Fruit fly (Drosophila melanogaster) whole organism, embryonic: Measurements from ENCODE around the gene Pvr.

ENCODE experiments used
- Antp ChIP-seq: fragments of 200-800 bp; sonication (Bioruptor generic); optimal IDR thresholded peaks from 3 replicates; lab custom pipeline; 2016; ENCODE audit warnings: missing biosample characterization, missing genetic modification characterization
- B-H2 ChIP-seq: fragments of 200-800 bp; sonication (Bioruptor generic); optimal IDR thresholded peaks from 2 replicates; lab custom pipeline; 2018; ENCODE audit warnings: missing biosample characterization, mild to moderate bottlenecking, missing genetic modification characterization
- Bdp1 ChIP-seq: fragments of 200-800 bp; sonication (Bioruptor generic); optimal IDR thresholded peaks from 3 replicates; lab custom pipeline; 2016; ENCODE audit warnings: missing biosample characterization, missing genetic modification characterization
- Blimp-1 ChIP-seq: fragments of 200-800 bp; sonication (Bioruptor generic); optimal IDR thresholded peaks from 3 replicates; lab custom pipeline; 2018; ENCODE audit warnings: missing biosample characterization, missing genetic modification characterization, mild to moderate bottlenecking, moderate library complexity, missing genetic modification reagents
- CG10274 ChIP-seq: fragments of 200-800 bp; sonication (Bioruptor generic); optimal IDR thresholded peaks from 3 replicates; lab custom pipeline; 2017; ENCODE audit warnings: missing biosample characterization, mild to moderate bottlenecking, missing genetic modification characterization
- CG10321 ChIP-seq: fragments of 200-800 bp; sonication (Bioruptor generic); IDR thresholded peaks from 2 replicates; pipeline ENCODE4 v1.3.6; 2022; ENCODE audit warnings: missing biosample characterization, missing genetic modification characterization
- CG10654 ChIP-seq: fragments of 200-800 bp; sonication (Bioruptor generic); optimal IDR thresholded peaks from 2 replicates; lab custom pipeline; 2016; ENCODE audit warnings: missing biosample characterization, missing genetic modification characterization
- CG11504 ChIP-seq: fragments of 200-800 bp; sonication (Bioruptor generic); optimal IDR thresholded peaks from 3 replicates; lab custom pipeline; 2019; ENCODE audit warnings: missing biosample characterization, mild to moderate bottlenecking, missing genetic modification characterization, moderate library complexity
- CG12155 ChIP-seq: fragments of 200-800 bp; sonication (Bioruptor generic); optimal IDR thresholded peaks from 3 replicates; lab custom pipeline; 2016; ENCODE audit warnings: missing biosample characterization, missing genetic modification characterization
- CG12659 ChIP-seq: fragments of 200-800 bp; sonication (Bioruptor generic); optimal IDR thresholded peaks from 3 replicates; lab custom pipeline; 2017; ENCODE audit warnings: mild to moderate bottlenecking, missing biosample characterization, missing genetic modification reagents, missing genetic modification characterization
- CG13624 ChIP-seq: fragments of 200-800 bp; sonication (Bioruptor generic); optimal IDR thresholded peaks from 2 replicates; lab custom pipeline; 2016; ENCODE audit warnings: missing biosample characterization, missing genetic modification characterization
- CG15073 ChIP-seq: fragments of 200-800 bp; sonication (Bioruptor generic); optimal IDR thresholded peaks from 2 replicates; lab custom pipeline; 2016; ENCODE audit warnings: missing biosample characterization, missing genetic modification characterization
- CG1792 ChIP-seq: fragments of 200-800 bp; sonication (Bioruptor generic); optimal IDR thresholded peaks from 2 replicates; lab custom pipeline; 2016; ENCODE audit warnings: missing biosample characterization, missing genetic modification characterization
- CG18262 ChIP-seq: fragments of 200-800 bp; optimal IDR thresholded peaks from 3 replicates; lab custom pipeline; 2019; ENCODE audit warnings: missing biosample characterization, mild to moderate bottlenecking, missing genetic modification characterization, moderate library complexity
- CG32532 ChIP-seq: fragments of 200-800 bp; sonication (Bioruptor generic); IDR thresholded peaks from 2 replicates; pipeline ENCODE4 v1.3.6; 2022; ENCODE audit warnings: missing biosample characterization, missing genetic modification characterization
- CG3407 ChIP-seq: fragments of 200-800 bp; sonication (Bioruptor generic); optimal IDR thresholded peaks from 2 replicates; lab custom pipeline; 2018; ENCODE audit warnings: missing biosample characterization, mild to moderate bottlenecking, missing genetic modification characterization
- CG4282 ChIP-seq: fragments of 200-800 bp; sonication (Bioruptor generic); optimal IDR thresholded peaks from 2 replicates; lab custom pipeline; 2016; ENCODE audit warnings: missing biosample characterization, missing genetic modification characterization
- CG7372 ChIP-seq: fragments of 200-800 bp; sonication (Bioruptor generic); IDR thresholded peaks from 2 replicates; pipeline ENCODE4 v1.3.6; 2022; ENCODE audit warnings: missing biosample characterization, missing genetic modification characterization
- CG7786 ChIP-seq: fragments of 200-800 bp; sonication (Bioruptor generic); optimal IDR thresholded peaks from 2 replicates; lab custom pipeline; 2016; ENCODE audit warnings: missing biosample characterization, missing genetic modification characterization
- CG9437 ChIP-seq: fragments of 200-800 bp; sonication (Bioruptor generic); optimal IDR thresholded peaks from 2 replicates; lab custom pipeline; 2018; ENCODE audit warnings: missing biosample characterization, mild to moderate bottlenecking, missing genetic modification characterization
- CoRest ChIP-seq: fragments of 200-800 bp; sonication (Bioruptor generic); optimal IDR thresholded peaks from 3 replicates; lab custom pipeline; 2018; ENCODE audit warnings: missing biosample characterization, mild to moderate bottlenecking, missing genetic modification characterization, moderate library complexity
- Drgx ChIP-seq: fragments of 200-800 bp; sonication (Bioruptor generic); IDR thresholded peaks from 2 replicates; pipeline ENCODE4 v1.3.6; 2022; ENCODE audit warnings: missing biosample characterization, missing genetic modification characterization
- Hand ChIP-seq: fragments of 200-800 bp; sonication (Bioruptor generic); optimal IDR thresholded peaks from 2 replicates; lab custom pipeline; 2017; ENCODE audit warnings: mild to moderate bottlenecking, missing biosample characterization, missing genetic modification reagents, missing genetic modification characterization
- Hsf ChIP-seq: fragments of 200-800 bp; sonication (Bioruptor generic); optimal IDR thresholded peaks from 3 replicates; lab custom pipeline; 2016; ENCODE audit warnings: missing biosample characterization, missing genetic modification characterization
- Lhr ChIP-seq: fragments of 200-800 bp; sonication (Bioruptor generic); optimal IDR thresholded peaks from 3 replicates; lab custom pipeline; 2017; ENCODE audit warnings: mild to moderate bottlenecking, missing biosample characterization, missing genetic modification reagents, missing genetic modification characterization
- Max ChIP-seq: fragments of 200-800 bp; sonication (Bioruptor generic); optimal IDR thresholded peaks from 2 replicates; lab custom pipeline; 2016; ENCODE audit warnings: missing biosample characterization, mild to moderate bottlenecking, missing genetic modification characterization
- NK7.1 ChIP-seq: fragments of 200-800 bp; sonication (Bioruptor generic); optimal IDR thresholded peaks from 3 replicates; lab custom pipeline; 2016; ENCODE audit warnings: missing biosample characterization, missing genetic modification characterization
- PHDP ChIP-seq: fragments of 200-800 bp; sonication (Bioruptor generic); optimal IDR thresholded peaks from 3 replicates; lab custom pipeline; 2018; ENCODE audit warnings: missing biosample characterization, mild to moderate bottlenecking, missing genetic modification characterization, moderate library complexity
- Ravus ChIP-seq: fragments of 200-800 bp; sonication (Bioruptor generic); IDR thresholded peaks from 2 replicates; pipeline ENCODE4 v1.3.6; 2022; ENCODE audit warnings: missing biosample characterization, missing genetic modification characterization
- Rx ChIP-seq: fragments of 200-800 bp; sonication (Bioruptor generic); IDR thresholded peaks from 2 replicates; pipeline ENCODE4 v1.3.6; 2022; ENCODE audit warnings: missing biosample characterization, missing genetic modification characterization
- Sox102F ChIP-seq: fragments of 200-800 bp; sonication (Bioruptor generic); optimal IDR thresholded peaks from 2 replicates; lab custom pipeline; 2018; ENCODE audit warnings: missing biosample characterization, mild to moderate bottlenecking, missing genetic modification characterization, moderate library complexity
- Sry-δ ChIP-seq: fragments of 200-800 bp; sonication (Bioruptor generic); optimal IDR thresholded peaks from 2 replicates; lab custom pipeline; 2016; ENCODE audit warnings: missing biosample characterization, missing genetic modification characterization
- Xrp1 ChIP-seq: fragments of 200-800 bp; sonication (Bioruptor generic); IDR thresholded peaks from 2 replicates; pipeline ENCODE4 v1.3.6; 2022; ENCODE audit warnings: missing biosample characterization, missing genetic modification characterization
- ab ChIP-seq: fragments of 200-800 bp; sonication (Bioruptor generic); optimal IDR thresholded peaks from 2 replicates; lab custom pipeline; 2016; ENCODE audit warnings: missing biosample characterization, missing genetic modification characterization
- ase ChIP-seq: fragments of 200-800 bp; sonication (Bioruptor generic); IDR thresholded peaks from 3 replicates; pipeline ENCODE4 v1.3.6; 2022; ENCODE audit warnings: missing biosample characterization, missing genetic modification characterization
- bbx ChIP-seq: fragments of 200-800 bp; sonication (Bioruptor generic); IDR thresholded peaks from 2 replicates; pipeline ENCODE4 v1.3.6; 2022; ENCODE audit warnings: missing biosample characterization, missing genetic modification characterization; ENCODE audit not compliant: partially characterized antibody
- bigmax ChIP-seq: fragments of 200-800 bp; sonication (Bioruptor generic); optimal IDR thresholded peaks from 2 replicates; lab custom pipeline; 2018; ENCODE audit warnings: missing biosample characterization, mild to moderate bottlenecking, missing genetic modification characterization
- cas ChIP-seq: fragments of 200-800 bp; sonication (Bioruptor generic); IDR thresholded peaks from 2 replicates; pipeline ENCODE4 v1.3.6; 2022; ENCODE audit warnings: missing biosample characterization, missing genetic modification characterization
- chif ChIP-seq, 2 experiments: fragments of 200-800 bp; sonication (Bioruptor generic); optimal IDR thresholded peaks; 3 replicates each; lab custom pipeline; 2016; ENCODE audit warnings: missing biosample characterization in 2 of 2, missing genetic modification characterization in 2 of 2
- crp ChIP-seq, 2 experiments: fragments of 200-800 bp; sonication (Bioruptor generic); optimal IDR thresholded peaks; 2 replicates in 1 of 2; 3 replicates in 1 of 2; lab custom pipeline; 2017; ENCODE audit warnings: missing biosample characterization in 2 of 2, missing genetic modification characterization in 2 of 2, mild to moderate bottlenecking in 1 of 2, moderate library complexity in 1 of 2
- disco-r ChIP-seq: fragments of 200-800 bp; sonication (Bioruptor generic); optimal IDR thresholded peaks from 2 replicates; lab custom pipeline; 2016; ENCODE audit warnings: missing biosample characterization, missing genetic modification characterization
- ham ChIP-seq: fragments of 200-800 bp; sonication (Bioruptor generic); IDR thresholded peaks from 2 replicates; pipeline ENCODE4 v1.3.6; 2022; ENCODE audit warnings: missing biosample characterization, missing genetic modification characterization
- lola ChIP-seq, 3 experiments: fragments of >200 bp in 2 of 3; fragments of 200-800 bp in 1 of 3; sonication (Bioruptor generic) in 1 of 3; optimal IDR thresholded peaks; 2 replicates each; lab custom pipeline; 2017 to 2019; ENCODE audit warnings: missing biosample characterization in 3 of 3, missing genetic modification characterization in 3 of 3, mild to moderate bottlenecking in 1 of 3, moderate library complexity in 1 of 3
- onecut ChIP-seq: fragments of 200-800 bp; sonication (Bioruptor generic); IDR thresholded peaks from 2 replicates; pipeline ENCODE4 v1.3.6; 2022; ENCODE audit warnings: missing biosample characterization, missing genetic modification characterization
- pros ChIP-seq: fragments of 200-800 bp; sonication (Bioruptor generic); optimal IDR thresholded peaks from 3 replicates; lab custom pipeline; 2019; ENCODE audit warnings: missing biosample characterization, mild to moderate bottlenecking, missing genetic modification characterization, moderate library complexity
- pum ChIP-seq: fragments of 200-800 bp; sonication (Bioruptor generic); optimal IDR thresholded peaks from 2 replicates; lab custom pipeline; 2016; ENCODE audit warnings: missing biosample characterization, missing genetic modification characterization
- sim ChIP-seq: fragments of 200-800 bp; sonication (Bioruptor generic); IDR thresholded peaks from 2 replicates; pipeline ENCODE4 v1.3.6; 2022; ENCODE audit warnings: missing biosample characterization, missing genetic modification characterization
- stc ChIP-seq: fragments of 200-800 bp; sonication (Bioruptor generic); IDR thresholded peaks from 2 replicates; pipeline ENCODE4 v1.3.6; 2022; ENCODE audit warnings: missing biosample characterization, missing genetic modification characterization
- tll ChIP-seq, 2 experiments: fragments of 200-800 bp in 1 of 2; fragments of >200 bp in 1 of 2; sonication (Bioruptor generic) in 1 of 2; optimal IDR thresholded peaks; 2 replicates each; lab custom pipeline; 2017 to 2019; ENCODE audit warnings: missing biosample characterization in 2 of 2, missing genetic modification characterization in 2 of 2, mild to moderate bottlenecking in 1 of 2, moderate library complexity in 1 of 2
- tup ChIP-seq: fragments of 200-800 bp; sonication (Bioruptor generic); optimal IDR thresholded peaks from 2 replicates; lab custom pipeline; 2016; ENCODE audit warnings: missing biosample characterization, mild to moderate bottlenecking, missing genetic modification characterization, moderate library complexity

Gene Pvr

dm6 chr2L:8274958-8275584, 35.4 kb upstream of the Pvr start (continued):
- TF ChIP-seq CG11504 (tag; lab: Kevin White, UChicago) (peak; percentile 80), CG7372 (GFP tag; lab: Robert Waterston, UW) (peak; percentile 16; the same call in 1 of the 2 replicates), NK7.1 (GFP tag; lab: Kevin White, UChicago) (no peak), Ravus (GFP tag; lab: Robert Waterston, UW) (no peak), sim (GFP tag; lab: Robert Waterston, UW) (peak; percentile 51; the same call in 1 of the 2 replicates), CG12155 (GFP tag; lab: Kevin White, UChicago) (peak; percentile 12), PHDP (tag; lab: Kevin White, UChicago) (peak; percentile 76), pum (GFP tag; lab: Kevin White, UChicago) (no peak), B-H2 (no peak), tup (GFP tag; lab: Kevin White, UChicago) (no peak), CG15073 (GFP tag; lab: Kevin White, UChicago) (no peak), Sox102F (peak; percentile 76), CoRest (tag; lab: Kevin White, UChicago) (peak; percentile 67), Max (GFP tag; lab: Kevin White, UChicago) (peak; percentile 18), Drgx (GFP tag; lab: Robert Waterston, UW) (peak; percentile 77), bigmax (GFP tag; lab: Kevin White, UChicago) (no peak), CG10654 (GFP tag; lab: Kevin White, UChicago) (peak; percentile 26), CG32532 (no peak), Bdp1 (GFP tag; lab: Kevin White, UChicago) (no peak), CG10321 (GFP tag; lab: Robert Waterston, UW) (no peak), Antp (no peak), pros (GFP tag; lab: Kevin White, UChicago) (no peak), Hand (GFP tag; lab: Kevin White, UChicago) (no peak), CG9437 (GFP tag; lab: Kevin White, UChicago) (peak; percentile 49), CG12659 (GFP tag; lab: Kevin White, UChicago) (peak; percentile 18), cas (no peak), ase (GFP tag; lab: Robert Waterston, UW) (0 out of 3 replicates have a peak, but pooled peaks have one; percentile 25), Blimp-1 (GFP tag; lab: Kevin White, UChicago) (peak; percentile 70), chif (GFP tag; optimal IDR thresholded peaks at IDR 0.05; lab: Kevin White, UChicago) (peak; percentile 46 to 68), Rx (GFP tag; lab: Robert Waterston, UW) (no peak), CG7786 (GFP tag; lab: Kevin White, UChicago) (no peak), Lhr (GFP tag; lab: Kevin White, UChicago) (peak; percentile 19), Hsf (peak; percentile 67), lola (GFP tag; optimal IDR thresholded peaks at IDR 0.05; lab: Kevin White, UChicago) (peak in 1 of 3 experiments; percentile 82), Sry-δ (no peak), CG3407 (GFP tag; lab: Kevin White, UChicago) (peak; percentile 45), CG13624 (GFP tag; lab: Kevin White, UChicago) (no peak), ab (GFP tag; lab: Kevin White, UChicago) (no peak), onecut (GFP tag; lab: Robert Waterston, UW) (peak; percentile 47), bbx (GFP tag; lab: Robert Waterston, UW) (no peak), disco-r (peak; percentile 14), stc (GFP tag; lab: Robert Waterston, UW) (peak; percentile 61; the same call in 1 of the 2 replicates), CG1792 (no peak), CG18262 (peak; percentile 86), Xrp1 (GFP tag; lab: Robert Waterston, UW) (peak; percentile 88), tll (GFP tag; optimal IDR thresholded peaks at IDR 0.05; lab: Kevin White, UChicago) (peak in 1 of 2 experiments; percentile 83), CG10274 (GFP tag; lab: Kevin White, UChicago) (no peak), CG4282 (no peak), ham (GFP tag; lab: Robert Waterston, UW) (no peak), crp (GFP tag; optimal IDR thresholded peaks at IDR 0.05; lab: Kevin White, UChicago) (no peak)
